Worm (Caenorhabditis elegans) whole organism, L4 larva: ENCODE data around the gene gst-12.

Source experiments
- ces-1 ChIP-seq: fragments of 150-350 bp; sonication (generic microtip); optimal IDR thresholded peaks from 4 replicates; lab custom pipeline; 2014; ENCODE audit warnings: missing biosample characterization, missing genetic modification reagents, missing genetic modification characterization
- egl-27 ChIP-seq: sonication (generic microtip); optimal IDR thresholded peaks from 3 replicates; lab custom pipeline; 2017; ENCODE audit warnings: missing biosample characterization, missing genetic modification reagents, missing genetic modification characterization
- fkh-10 ChIP-seq: fragments of 150-350 bp; optimal IDR thresholded peaks from 2 replicates; lab custom pipeline; 2014; ENCODE audit warnings: missing biosample characterization, missing genetic modification reagents, missing genetic modification characterization
- hlh-30 ChIP-seq: sonication (generic microtip); optimal IDR thresholded peaks from 2 replicates; lab custom pipeline; 2017; ENCODE audit warnings: antibody characterized with exemption, mild to moderate bottlenecking, missing genetic modification characterization, missing compliant biosample characterization; ENCODE audit not compliant: insufficient read depth
- jun-1 ChIP-seq: fragments of 150-350 bp; optimal IDR thresholded peaks from 2 replicates; lab custom pipeline; 2014; ENCODE audit warnings: missing biosample characterization, missing genetic modification reagents, missing genetic modification characterization
- lir-3 ChIP-seq: sonication (generic microtip); optimal IDR thresholded peaks from 2 replicates; lab custom pipeline; 2016; ENCODE audit warnings: mild to moderate bottlenecking, missing genetic modification characterization, missing compliant biosample characterization
- nhr-25 ChIP-seq: sonication (generic microtip); optimal IDR thresholded peaks from 2 replicates; lab custom pipeline; 2017; ENCODE audit warnings: missing genetic modification characterization, mild to moderate bottlenecking, missing compliant biosample characterization, antibody characterized with exemption, moderate library complexity, borderline replicate concordance; ENCODE audit not compliant: insufficient read depth
- pha-4 ChIP-seq, 2 experiments: fragments of 150-350 bp in 1 of 2; fragments of 200-800 bp in 1 of 2; sonication (Bioruptor generic) in 1 of 2; IDR thresholded peaks in 1 of 2; optimal IDR thresholded peaks in 1 of 2; 2 replicates each; pipeline versions ENCODE4 v1.3.6 to Lab custom; 2014 to 2022; ENCODE audit warnings: missing genetic modification characterization in 2 of 2, missing genetic modification reagents in 2 of 2, missing biosample characterization in 1 of 2, missing compliant biosample characterization in 1 of 2
- rbr-2 ChIP-seq: sonication (generic microtip); optimal IDR thresholded peaks from 2 replicates; lab custom pipeline; 2016; ENCODE audit warnings: missing genotype, missing genetic modification characterization, missing compliant biosample characterization
- set-16 ChIP-seq: fragments of 200-800 bp; sonication (Bioruptor generic); IDR thresholded peaks from 2 replicates; pipeline ENCODE4 v1.3.6; 2022; ENCODE audit warnings: missing genetic modification reagents, missing genetic modification characterization, missing compliant biosample characterization
- snpc-1.2 ChIP-seq: fragments of 200-800 bp; sonication (Bioruptor generic); IDR thresholded peaks from 2 replicates; pipeline ENCODE4 v1.3.6; 2022; ENCODE audit warnings: missing genetic modification reagents, missing genetic modification characterization, missing compliant biosample characterization

ce11 chrII:13664416-13664815, 46.6 kb upstream of the gst-12 start:
- TF ChIP-seq set-16 (GFP tag; lab: Robert Waterston, UW) (no peak), egl-27 (tag; lab: Kevin White, UChicago) (no peak), snpc-1.2 (no peak), pha-4 (GFP tag; IDR thresholded peaks at IDR 0.05; lab: Robert Waterston, UW) (no peak), pha-4 (tag; optimal IDR thresholded peaks at IDR 0.05; lab: Kevin White, UChicago) (no peak), hlh-30 (peak; percentile 36), lir-3 (tag; lab: Kevin White, UChicago) (no peak), ces-1 (GFP tag; lab: Kevin White, UChicago) (no peak), jun-1 (no peak), rbr-2 (tag; lab: Kevin White, UChicago) (no peak), nhr-25 (tag; lab: Kevin White, UChicago) (no peak), fkh-10 (GFP tag; lab: Kevin White, UChicago) (no peak)
